Worm (Caenorhabditis elegans) whole organism, L2 larva: ENCODE data around the gene syp-2.

Experiments
- Y55F3AM.14 ChIP-seq: fragments of 200-800 bp; sonication (Bioruptor generic); optimal IDR thresholded peaks from 2 replicates; lab custom pipeline; 2018; ENCODE audit warnings: mild to moderate bottlenecking, missing genetic modification characterization, missing compliant biosample characterization
- ZK546.5 ChIP-seq: sonication (generic microtip); optimal IDR thresholded peaks from 2 replicates; lab custom pipeline; 2017; ENCODE audit warnings: missing biosample characterization, missing genetic modification characterization
- ama-1 ChIP-seq: fragments of 150-350 bp; optimal IDR thresholded peaks from 2 replicates; lab custom pipeline; 2018; ENCODE audit warnings: inconsistent platforms
- blmp-1 ChIP-seq: sonication (generic microtip); optimal IDR thresholded peaks from 2 replicates; lab custom pipeline; 2017; ENCODE audit warnings: missing genetic modification characterization, mild to moderate bottlenecking, missing compliant biosample characterization, antibody characterized with exemption, moderate library complexity; ENCODE audit not compliant: insufficient read depth
- ceh-16 ChIP-seq: fragments of 150-350 bp; optimal IDR thresholded peaks from 2 replicates; lab custom pipeline; 2014; ENCODE audit warnings: missing biosample characterization, missing genetic modification characterization
- ceh-82 ChIP-seq: fragments of 150-350 bp; optimal IDR thresholded peaks from 2 replicates; lab custom pipeline; 2014; ENCODE audit warnings: missing biosample characterization, missing genetic modification characterization
- crh-2 ChIP-seq: sonication (generic microtip); optimal IDR thresholded peaks from 2 replicates; lab custom pipeline; 2017; ENCODE audit warnings: missing biosample characterization, missing genetic modification characterization
- egl-27 ChIP-seq: sonication (generic microtip); optimal IDR thresholded peaks from 3 replicates; lab custom pipeline; 2017; ENCODE audit warnings: missing biosample characterization, missing genetic modification reagents, missing genetic modification characterization
- elt-1 ChIP-seq: fragments of 150-350 bp; optimal IDR thresholded peaks from 2 replicates; lab custom pipeline; 2014; ENCODE audit warnings: missing biosample characterization, missing genetic modification characterization
- fos-1 ChIP-seq: fragments of 150-350 bp; optimal IDR thresholded peaks from 2 replicates; lab custom pipeline; 2014; ENCODE audit warnings: missing biosample characterization, missing genetic modification characterization
- gmeb-1 ChIP-seq: fragments of 150-350 bp; optimal IDR thresholded peaks from 2 replicates; lab custom pipeline; 2014; ENCODE audit warnings: missing biosample characterization, missing genetic modification characterization
- lin-11 ChIP-seq: fragments of 150-350 bp; sonication (generic microtip); optimal IDR thresholded peaks from 2 replicates; lab custom pipeline; 2014; ENCODE audit warnings: missing biosample characterization, missing genetic modification characterization, inconsistent platforms, mixed read lengths
- lin-13 ChIP-seq: fragments of 150-350 bp; optimal IDR thresholded peaks from 2 replicates; lab custom pipeline; 2014; ENCODE audit warnings: missing biosample characterization, missing genetic modification reagents, missing genetic modification characterization
- mab-5 ChIP-seq: fragments of 150-350 bp; optimal IDR thresholded peaks from 2 replicates; lab custom pipeline; 2014; ENCODE audit warnings: missing biosample characterization, missing genetic modification characterization
- mdl-1 ChIP-seq, 2 experiments: fragments of 150-350 bp in 1 of 2; sonication (generic microtip) in 1 of 2; optimal IDR thresholded peaks; 2 replicates each; lab custom pipeline; 2017; ENCODE audit warnings: missing biosample characterization in 2 of 2, missing genetic modification characterization in 2 of 2
- nhr-12 ChIP-seq: fragments of 150-350 bp; optimal IDR thresholded peaks from 2 replicates; lab custom pipeline; 2014; ENCODE audit warnings: missing biosample characterization, missing genetic modification characterization
- nhr-129 ChIP-seq: fragments of 150-350 bp; optimal IDR thresholded peaks from 2 replicates; lab custom pipeline; 2014; ENCODE audit warnings: missing biosample characterization, missing genetic modification characterization
- nhr-25 ChIP-seq: fragments of 150-350 bp; sonication (generic microtip); optimal IDR thresholded peaks from 3 replicates; lab custom pipeline; 2014; ENCODE audit warnings: missing biosample characterization, missing genetic modification characterization
- sem-4 ChIP-seq: fragments of 150-350 bp; optimal IDR thresholded peaks from 2 replicates; lab custom pipeline; 2014; ENCODE audit warnings: missing biosample characterization, missing genetic modification reagents, missing genetic modification characterization
- sma-3 ChIP-seq: sonication (generic microtip); optimal IDR thresholded peaks from 2 replicates; lab custom pipeline; 2016; ENCODE audit warnings: missing genetic modification reagents, missing genetic modification characterization, missing compliant biosample characterization
- sma-9 ChIP-seq, 2 experiments: fragments of 150-350 bp in 1 of 2; sonication (generic microtip) in 1 of 2; optimal IDR thresholded peaks; 2 replicates each; lab custom pipeline; 2014 to 2016; ENCODE audit warnings: missing genetic modification characterization in 2 of 2, mild to moderate bottlenecking in 1 of 2, missing biosample characterization in 1 of 2, missing compliant biosample characterization in 1 of 2, missing genetic modification reagents in 1 of 2, moderate library complexity in 1 of 2
- unc-39 ChIP-seq: fragments of 150-350 bp; optimal IDR thresholded peaks from 2 replicates; lab custom pipeline; 2014; ENCODE audit warnings: missing biosample characterization, missing genetic modification characterization
- unc-55 ChIP-seq: fragments of 150-350 bp; sonication (generic microtip); optimal IDR thresholded peaks from 3 replicates; lab custom pipeline; 2014; ENCODE audit warnings: missing biosample characterization, missing genetic modification reagents, missing genetic modification characterization
- ztf-1 ChIP-seq: fragments of 200-800 bp; sonication (Bioruptor generic); conservative IDR thresholded peaks from 2 replicates; pipeline ENCODE4 v1.3.6; 2022; ENCODE audit warnings: missing genetic modification characterization, missing compliant biosample characterization
- ztf-4 ChIP-seq: fragments of 150-350 bp; optimal IDR thresholded peaks from 2 replicates; lab custom pipeline; 2014; ENCODE audit warnings: missing biosample characterization, missing genetic modification characterization

syp-2 gene

ce11 chrV:5504807-5505442 lies 31.4 kb upstream of the syp-2 start, which contains the start of the genes dnj-19 and nhr-47 (continued):
- TF ChIP-seq ama-1 (peak; percentile 7), gmeb-1 (tag; lab: Kevin White, UChicago) (peak; percentile 90), lin-11 (tag; lab: Kevin White, UChicago) (peak; percentile 97), nhr-25 (tag; lab: Kevin White, UChicago) (peak; percentile 85), ceh-82 (tag; lab: Kevin White, UChicago) (peak; percentile 50), ztf-1 (GFP tag; lab: Robert Waterston, UW) (no peak)

- no peak for TF ChIP-seq elt-1 (tag; lab: Kevin White, UChicago)
- no peak for TF ChIP-seq Y55F3AM.14 (GFP tag; lab: Kevin White, UChicago)
- no peak for TF ChIP-seq crh-2
- no peak for TF ChIP-seq egl-27 (tag; lab: Kevin White, UChicago)
- TF ChIP-seq nhr-129 = no peak
- TF ChIP-seq mdl-1 (tag; optimal IDR thresholded peaks at IDR 0.05; lab: Kevin White, UChicago) = no peak
- TF ChIP-seq nhr-12 (tag; lab: Kevin White, UChicago) = no peak
Measured at ce11 chrV:5509134-5509533, 27.2 kb upstream of the syp-2 start.

ce11 chrV:5509966-5510365 lies 26.3 kb upstream of the syp-2 start:
- TF ChIP-seq lin-11 (tag; lab: Kevin White, UChicago) (no peak), fos-1 (tag; lab: Kevin White, UChicago) (peak; percentile 16), unc-55 (GFP tag; lab: Kevin White, UChicago) (no peak), sem-4 (tag; lab: Kevin White, UChicago) (no peak)

- TF ChIP-seq fos-1 (tag; lab: Kevin White, UChicago) (peak; percentile 10), gmeb-1 (tag; lab: Kevin White, UChicago) (no peak), crh-2 (peak; percentile 8)
Measured at ce11 chrV:5511720-5512119, 24.6 kb upstream of the syp-2 start.

ce11 chrV:5512559-5512958 lies 23.7 kb upstream of the syp-2 start:
- peak; percentile 67 for TF ChIP-seq sma-9 (GFP tag; optimal IDR thresholded peaks at IDR 0.05; lab: Kevin White, UChicago)
- TF ChIP-seq sma-9 (tag; optimal IDR thresholded peaks at IDR 0.05; lab: Kevin White, UChicago) = no peak
- peak; percentile 67 for TF ChIP-seq fos-1 (tag; lab: Kevin White, UChicago)
- peak; percentile 3 for TF ChIP-seq crh-2
- no peak for TF ChIP-seq ceh-16 (tag; lab: Kevin White, UChicago)

- TF ChIP-seq mab-5 (no peak), nhr-12 (tag; lab: Kevin White, UChicago) (no peak), fos-1 (tag; lab: Kevin White, UChicago) (peak; percentile 19), lin-13 (no peak), ztf-4 (tag; lab: Kevin White, UChicago) (no peak), ZK546.5 (tag; lab: Kevin White, UChicago) (no peak)
Measured at ce11 chrV:5513630-5514378, 22.5 kb upstream of the syp-2 start, which contains the start of the genes hpo-15 and mms-19. Gene hpo-15, minus strand, starts transcription at chrV:5513830. Gene mms-19, plus strand, starts transcription at chrV:5514348.

ce11 chrV:5521735-5522241 lies 14.5 kb upstream of the syp-2 start, which contains the start of gene hir-1:
Gene hir-1, plus strand, starts transcription at chrV:5522139.
- TF ChIP-seq fos-1 (tag; lab: Kevin White, UChicago) (peak; percentile 47), blmp-1 (tag; lab: Kevin White, UChicago) (peak; percentile 30), ZK546.5 (tag; lab: Kevin White, UChicago) (no peak), nhr-12 (tag; lab: Kevin White, UChicago) (no peak), nhr-129 (peak; percentile 19), lin-13 (no peak), sma-3 (peak; percentile 24), unc-39 (no peak)
